Worm (Caenorhabditis elegans) whole organism, young adult: ENCODE measurements around the gene R151.8.

Experiments
- B0336.3 ChIP-seq: fragments of 200-800 bp; sonication (Bioruptor generic); IDR thresholded peaks from 2 replicates; pipeline ENCODE4 v1.3.6; 2022; ENCODE audit warnings: missing genetic modification characterization, missing compliant biosample characterization
- C17E4.6 ChIP-seq: fragments of 200-800 bp; sonication (Bioruptor generic); IDR thresholded peaks from 2 replicates; pipeline ENCODE4 v1.3.6; 2022; ENCODE audit warnings: missing genetic modification reagents, missing genetic modification characterization, missing compliant biosample characterization
- D2030.7 ChIP-seq: fragments of 200-800 bp; sonication (Bioruptor generic); IDR thresholded peaks from 2 replicates; pipeline ENCODE4 v1.3.6; 2022; ENCODE audit warnings: missing genetic modification reagents, missing genetic modification characterization, missing compliant biosample characterization
- T26A5.8 ChIP-seq: sonication (generic microtip); optimal IDR thresholded peaks from 2 replicates; lab custom pipeline; 2016; ENCODE audit warnings: missing genetic modification characterization, missing compliant biosample characterization
- Y95B8A.8 ChIP-seq: fragments of 200-800 bp; sonication (Bioruptor generic); IDR thresholded peaks from 2 replicates; pipeline ENCODE4 v1.3.6; 2022; ENCODE audit warnings: missing genetic modification reagents, missing genetic modification characterization, missing compliant biosample characterization
- athp-1 ChIP-seq: sonication (generic microtip); optimal IDR thresholded peaks from 2 replicates; lab custom pipeline; 2017; ENCODE audit warnings: mild to moderate bottlenecking, missing genetic modification characterization, missing compliant biosample characterization
- attf-3 ChIP-seq: fragments of 200-800 bp; sonication (Bioruptor generic); conservative IDR thresholded peaks from 2 replicates; pipeline ENCODE4 v1.3.6; 2022; ENCODE audit warnings: missing genetic modification reagents, missing genetic modification characterization, missing compliant biosample characterization
- attf-5 ChIP-seq: fragments of 200-800 bp; sonication (Bioruptor generic); optimal IDR thresholded peaks from 2 replicates; lab custom pipeline; 2018; ENCODE audit warnings: mild to moderate bottlenecking, missing genetic modification characterization, missing compliant biosample characterization
- attf-6 ChIP-seq: fragments of 200-800 bp; sonication (Bioruptor generic); IDR thresholded peaks from 2 replicates; pipeline ENCODE4 v1.3.6; 2022; ENCODE audit warnings: missing genetic modification reagents, missing genetic modification characterization, missing compliant biosample characterization
- cebp-1 ChIP-seq, 2 experiments: fragments of 200-800 bp in 1 of 2; sonication (Bioruptor generic) in 1 of 2; sonication (generic microtip) in 1 of 2; IDR thresholded peaks in 1 of 2; optimal IDR thresholded peaks in 1 of 2; 2 replicates each; pipeline versions ENCODE4 v1.3.6 to Lab custom; 2017 to 2022; ENCODE audit warnings: missing compliant biosample characterization in 2 of 2, missing genetic modification characterization in 2 of 2, mild to moderate bottlenecking in 1 of 2, missing genetic modification reagents in 1 of 2, moderate library complexity in 1 of 2
- cebp-2 ChIP-seq: fragments of 200-800 bp; sonication (Bioruptor generic); IDR thresholded peaks from 2 replicates; pipeline ENCODE4 v1.3.6; 2022; ENCODE audit warnings: missing genetic modification characterization, missing compliant biosample characterization
- ceh-27 ChIP-seq: fragments of 200-800 bp; sonication (Bioruptor generic); optimal IDR thresholded peaks from 2 replicates; lab custom pipeline; 2018; ENCODE audit warnings: mild to moderate bottlenecking, missing genetic modification characterization, moderate library complexity, missing compliant biosample characterization
- ceh-58 ChIP-seq: fragments of 200-800 bp; sonication (Bioruptor generic); IDR thresholded peaks from 2 replicates; pipeline ENCODE4 v1.3.6; 2022; ENCODE audit warnings: missing genetic modification characterization, missing compliant biosample characterization
- ceh-91 ChIP-seq: fragments of 200-800 bp; sonication (Bioruptor generic); IDR thresholded peaks from 2 replicates; pipeline ENCODE4 v1.3.6; 2022; ENCODE audit warnings: missing genetic modification reagents, missing genetic modification characterization, missing compliant biosample characterization
- chd-7 ChIP-seq: sonication (generic microtip); optimal IDR thresholded peaks from 2 replicates; lab custom pipeline; 2016; ENCODE audit warnings: mild to moderate bottlenecking, missing genetic modification characterization, moderate library complexity, missing compliant biosample characterization
- die-1 ChIP-seq: sonication (generic microtip); optimal IDR thresholded peaks from 2 replicates; lab custom pipeline; 2016; ENCODE audit warnings: missing genotype, mild to moderate bottlenecking, missing genetic modification characterization, missing compliant biosample characterization
- efl-1 ChIP-seq: fragments of 150-350 bp; optimal IDR thresholded peaks from 2 replicates; lab custom pipeline; 2014; ENCODE audit warnings: missing biosample characterization, missing genetic modification reagents, missing genetic modification characterization
- egl-18 ChIP-seq: fragments of 200-800 bp; sonication (Bioruptor generic); IDR thresholded peaks from 2 replicates; pipeline ENCODE4 v1.3.6; 2022; ENCODE audit warnings: missing genetic modification reagents, missing genetic modification characterization, missing compliant biosample characterization
- ets-4 ChIP-seq: fragments of 200-800 bp; sonication (Bioruptor generic); optimal IDR thresholded peaks from 2 replicates; lab custom pipeline; 2018; ENCODE audit warnings: mild to moderate bottlenecking, missing genetic modification characterization, missing compliant biosample characterization
- fkh-3 ChIP-seq: sonication (generic microtip); optimal IDR thresholded peaks from 2 replicates; lab custom pipeline; 2016; ENCODE audit warnings: mild to moderate bottlenecking, missing genetic modification characterization, missing compliant biosample characterization
- hlh-12 ChIP-seq: sonication (generic microtip); optimal IDR thresholded peaks from 2 replicates; lab custom pipeline; 2016; ENCODE audit warnings: missing genetic modification characterization, missing compliant biosample characterization
- hsf-1 ChIP-seq: fragments of 200-800 bp; sonication (Bioruptor generic); IDR thresholded peaks from 2 replicates; pipeline ENCODE4 v1.3.6; 2022; ENCODE audit warnings: missing genetic modification reagents, missing genetic modification characterization, missing compliant biosample characterization
- let-526 ChIP-seq: fragments of 200-800 bp; sonication (Bioruptor generic); IDR thresholded peaks from 2 replicates; pipeline ENCODE4 v1.3.6; 2022; ENCODE audit warnings: missing genetic modification reagents, missing genetic modification characterization, missing compliant biosample characterization
- let-607 ChIP-seq, 2 experiments: fragments of 200-800 bp in 1 of 2; sonication (Bioruptor generic) in 1 of 2; sonication (generic microtip) in 1 of 2; optimal IDR thresholded peaks; 2 replicates each; lab custom pipeline; 2016 to 2018; ENCODE audit warnings: mild to moderate bottlenecking in 2 of 2, missing compliant biosample characterization in 2 of 2, missing genetic modification characterization in 2 of 2, moderate library complexity in 2 of 2, missing genotype in 1 of 2
- lin-26 ChIP-seq: fragments of 200-800 bp; sonication (Bioruptor generic); IDR thresholded peaks from 2 replicates; pipeline ENCODE4 v1.3.6; 2022; ENCODE audit warnings: missing genetic modification reagents, missing genetic modification characterization, missing compliant biosample characterization
- lsy-27 ChIP-seq: sonication (generic microtip); optimal IDR thresholded peaks from 2 replicates; lab custom pipeline; 2017; ENCODE audit warnings: missing genetic modification characterization, mild to moderate bottlenecking, missing compliant biosample characterization, antibody characterized with exemption, missing genotype, borderline replicate concordance; ENCODE audit not compliant: insufficient read depth
- madf-10 ChIP-seq: sonication (generic microtip); optimal IDR thresholded peaks from 2 replicates; lab custom pipeline; 2016; ENCODE audit warnings: mild to moderate bottlenecking, missing genetic modification characterization, missing compliant biosample characterization
- mcd-1 ChIP-seq: fragments of 200-800 bp; sonication (Bioruptor generic); IDR thresholded peaks from 2 replicates; pipeline ENCODE4 v1.3.6; 2022; ENCODE audit warnings: missing genetic modification reagents, missing genetic modification characterization, missing compliant biosample characterization
- mes-4 ChIP-seq: sonication (generic microtip); optimal IDR thresholded peaks from 2 replicates; lab custom pipeline; 2016; ENCODE audit warnings: missing genotype, missing genetic modification characterization, missing compliant biosample characterization
- mxl-1 ChIP-seq: sonication (generic microtip); optimal IDR thresholded peaks from 2 replicates; lab custom pipeline; 2016; ENCODE audit warnings: missing genetic modification characterization, missing compliant biosample characterization
- nfya-1 ChIP-seq: sonication (generic microtip); optimal IDR thresholded peaks from 2 replicates; lab custom pipeline; 2017; ENCODE audit warnings: antibody characterized with exemption, missing compliant biosample characterization, missing genetic modification characterization, borderline replicate concordance; ENCODE audit not compliant: insufficient read depth
- nhr-90 ChIP-seq: sonication (generic microtip); optimal IDR thresholded peaks from 2 replicates; lab custom pipeline; 2016; ENCODE audit warnings: missing genotype, mild to moderate bottlenecking, missing genetic modification characterization, missing compliant biosample characterization
- pbrm-1 ChIP-seq: fragments of 200-800 bp; sonication (Bioruptor generic); IDR thresholded peaks from 2 replicates; pipeline ENCODE4 v1.3.6; 2022; ENCODE audit warnings: missing genetic modification reagents, missing genetic modification characterization, missing compliant biosample characterization
- rec-8 ChIP-seq, 2 experiments: sonication (generic microtip); optimal IDR thresholded peaks; 2 replicates each; lab custom pipeline; 2016; ENCODE audit warnings: mild to moderate bottlenecking in 2 of 2, missing genetic modification characterization in 2 of 2, missing genetic modification reagents in 2 of 2, missing genotype in 2 of 2, missing biosample characterization in 1 of 2, missing compliant biosample characterization in 1 of 2, moderate library complexity in 1 of 2
- repo-1 ChIP-seq: sonication (generic microtip); optimal IDR thresholded peaks from 2 replicates; lab custom pipeline; 2017; ENCODE audit warnings: mild to moderate bottlenecking, missing genetic modification characterization, missing compliant biosample characterization
- rpc-1 ChIP-seq, 2 experiments: fragments of 150-350 bp in 1 of 2; sonication (generic microtip) in 1 of 2; optimal IDR thresholded peaks; 2 replicates each; lab custom pipeline; 2014 to 2018; ENCODE audit warnings: missing biosample characterization in 1 of 2, missing genetic modification characterization in 1 of 2, missing genetic modification reagents in 1 of 2, missing genotype in 1 of 2
- sdz-38 ChIP-seq: sonication (generic microtip); optimal IDR thresholded peaks from 2 replicates; lab custom pipeline; 2016; ENCODE audit warnings: missing genotype, missing genetic modification characterization, missing compliant biosample characterization
- sea-2 ChIP-seq: fragments of 200-800 bp; sonication (Bioruptor generic); IDR thresholded peaks from 2 replicates; pipeline ENCODE4 v1.3.6; 2022; ENCODE audit warnings: missing genetic modification characterization, missing compliant biosample characterization
- snpc-1.1 ChIP-seq: sonication (generic microtip); optimal IDR thresholded peaks from 2 replicates; lab custom pipeline; 2017; ENCODE audit warnings: missing genetic modification characterization, mild to moderate bottlenecking, missing compliant biosample characterization, antibody characterized with exemption, moderate library complexity, missing genotype, missing genetic modification reagents; ENCODE audit not compliant: insufficient read depth
- snpc-1.3 ChIP-seq: sonication (generic microtip); optimal IDR thresholded peaks from 2 replicates; lab custom pipeline; 2017; ENCODE audit warnings: missing genetic modification characterization, mild to moderate bottlenecking, missing compliant biosample characterization, antibody characterized with exemption, moderate library complexity, missing genotype, missing genetic modification reagents; ENCODE audit not compliant: insufficient read depth
- snpc-4 ChIP-seq, 5 experiments: fragments of 150-350 bp in 1 of 5; sonication (generic microtip) in 4 of 5; optimal IDR thresholded peaks; 2 replicates each; lab custom pipeline; 2014 to 2018; ENCODE audit warnings: missing genetic modification characterization in 5 of 5, missing biosample characterization in 3 of 5, antibody characterized with exemption in 2 of 5, mild to moderate bottlenecking in 2 of 5, missing compliant biosample characterization in 2 of 5, missing genotype in 2 of 5, moderate library complexity in 2 of 5, missing genetic modification reagents in 1 of 5
- tbp1 ChIP-seq: fragments of 200-800 bp; sonication (Bioruptor generic); optimal IDR thresholded peaks from 2 replicates; lab custom pipeline; 2018; ENCODE audit warnings: mild to moderate bottlenecking, missing genetic modification characterization, missing compliant biosample characterization
- zfh-2 ChIP-seq: fragments of 200-800 bp; sonication (Bioruptor generic); conservative IDR thresholded peaks from 2 replicates; pipeline ENCODE4 v1.3.6; 2022; ENCODE audit warnings: missing genetic modification reagents, missing genetic modification characterization, missing compliant biosample characterization
- ztf-22 ChIP-seq: fragments of 200-800 bp; sonication (Bioruptor generic); optimal IDR thresholded peaks from 2 replicates; lab custom pipeline; 2018; ENCODE audit warnings: mild to moderate bottlenecking, missing genetic modification characterization, moderate library complexity, missing compliant biosample characterization
- ztf-25 ChIP-seq: fragments of 200-800 bp; sonication (Bioruptor generic); IDR thresholded peaks from 2 replicates; pipeline ENCODE4 v1.3.6; 2022; ENCODE audit warnings: missing genetic modification reagents, missing genetic modification characterization, missing compliant biosample characterization
- ztf-3 ChIP-seq: fragments of 200-800 bp; sonication (Bioruptor generic); optimal IDR thresholded peaks from 2 replicates; lab custom pipeline; 2018; ENCODE audit warnings: mild to moderate bottlenecking, missing genetic modification characterization, missing compliant biosample characterization

R151.8 gene

DNA sequence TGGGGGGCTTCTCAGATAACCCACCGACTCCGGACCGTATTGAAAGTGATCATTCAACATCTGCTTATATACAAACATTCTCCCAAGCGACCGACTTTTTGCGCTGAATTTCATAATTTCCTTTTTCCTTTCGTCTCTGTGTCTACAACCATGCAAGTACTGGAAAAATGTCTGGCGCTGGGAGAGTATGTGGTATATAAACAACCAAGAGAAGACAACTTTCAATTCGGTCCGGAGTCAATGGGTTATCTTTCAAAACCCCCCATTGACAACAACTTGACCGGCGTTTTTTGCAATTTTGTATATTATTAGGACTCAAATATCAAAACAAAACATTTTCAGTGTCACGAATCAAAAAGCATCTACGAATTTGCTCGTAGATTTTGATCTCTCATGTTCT, 48.9 kb upstream of the R151.8 start (continued):
- TF ChIP-seq ceh-58 (no peak), hsf-1 (GFP tag; lab: Robert Waterston, UW) (no peak), attf-3 (GFP tag; lab: Robert Waterston, UW) (peak; percentile 46; the same call in 1 of the 2 replicates), B0336.3 (GFP tag; lab: Robert Waterston, UW) (peak; percentile 88), chd-7 (tag; lab: Kevin White, UChicago) (peak; percentile 71), ztf-22 (no peak), mes-4 (tag; lab: Kevin White, UChicago) (no peak), cebp-1 (GFP tag; IDR thresholded peaks at IDR 0.05; lab: Robert Waterston, UW) (peak; percentile 92), cebp-1 (tag; optimal IDR thresholded peaks at IDR 0.05; lab: Kevin White, UChicago) (peak; percentile 98), sea-2 (GFP tag; lab: Robert Waterston, UW) (no peak), snpc-1.3 (tag; lab: Kevin White, UChicago) (peak; percentile 49), sdz-38 (tag; lab: Kevin White, UChicago) (no peak), tbp1 (GFP tag; lab: Kevin White, UChicago) (peak; percentile 82), mxl-1 (tag; lab: Kevin White, UChicago) (no peak), athp-1 (tag; lab: Kevin White, UChicago) (peak; percentile 5), fkh-3 (tag; lab: Kevin White, UChicago) (no peak), let-607 (tag; optimal IDR thresholded peaks at IDR 0.05; lab: Kevin White, UChicago) (peak; percentile 43 to 62), nfya-1 (tag; lab: Kevin White, UChicago) (no peak), snpc-1.1 (tag; lab: Kevin White, UChicago) (peak; percentile 73), T26A5.8 (tag; lab: Kevin White, UChicago) (no peak), die-1 (tag; lab: Kevin White, UChicago) (peak; percentile 16), rec-8 (tag; optimal IDR thresholded peaks at IDR 0.05; lab: Kevin White, UChicago) (peak in 1 of 2 experiments; percentile 6), cebp-2 (GFP tag; lab: Robert Waterston, UW) (no peak), nhr-90 (tag; lab: Kevin White, UChicago) (peak; percentile 49), lsy-27 (tag; lab: Kevin White, UChicago) (no peak), rpc-1 (optimal IDR thresholded peaks at IDR 0.05; lab: Kevin White, UChicago) (peak; percentile 70), rpc-1 (tag; optimal IDR thresholded peaks at IDR 0.05; lab: Kevin White, UChicago) (peak; percentile 64), attf-6 (no peak), ceh-27 (GFP tag; lab: Kevin White, UChicago) (peak; percentile 72), lin-26 (peak; percentile 70; the same call in 1 of the 2 replicates), ceh-91 (no peak), ztf-25 (GFP tag; lab: Robert Waterston, UW) (no peak), C17E4.6 (no peak), efl-1 (no peak), Y95B8A.8 (GFP tag; lab: Robert Waterston, UW) (no peak), madf-10 (tag; lab: Kevin White, UChicago) (peak; percentile 62), mcd-1 (GFP tag; lab: Robert Waterston, UW) (peak; percentile 83), repo-1 (tag; lab: Kevin White, UChicago) (peak; percentile 95), zfh-2 (GFP tag; lab: Robert Waterston, UW) (no peak), snpc-4 (GFP tag; optimal IDR thresholded peaks at IDR 0.05; lab: Kevin White, UChicago) (peak; percentile 97), snpc-4 (tag; optimal IDR thresholded peaks at IDR 0.05; lab: Kevin White, UChicago) (peak; percentile 99 to 100 (median 100)), egl-18 (no peak), attf-5 (peak; percentile 58), ets-4 (GFP tag; lab: Kevin White, UChicago) (peak; percentile 23), let-526 (GFP tag; lab: Robert Waterston, UW) (no peak), hlh-12 (tag; lab: Kevin White, UChicago) (no peak), D2030.7 (no peak), ztf-3 (no peak), pbrm-1 (GFP tag; lab: Robert Waterston, UW) (peak; percentile 58; the same call in 1 of the 2 replicates)
